Worm (Caenorhabditis elegans) whole organism, L4 larva: ENCODE results near the gene emc-2.

ENCODE experiments used
- F26F4.8 ChIP-seq: fragments of 200-800 bp; sonication (Bioruptor generic); conservative IDR thresholded peaks from 2 replicates; pipeline ENCODE4 v1.3.6; 2022; ENCODE audit warnings: missing genetic modification characterization, missing compliant biosample characterization
- F44E2.7 ChIP-seq: fragments of 200-800 bp; sonication (Bioruptor generic); IDR thresholded peaks from 2 replicates; pipeline ENCODE4 v2.1.2; 2022; ENCODE audit warnings: missing genetic modification characterization, missing compliant biosample characterization
- F49E8.2 ChIP-seq: sonication (generic microtip); optimal IDR thresholded peaks from 2 replicates; lab custom pipeline; 2016; ENCODE audit warnings: missing compliant biosample characterization, mild to moderate bottlenecking, missing genetic modification characterization, borderline replicate concordance
- R02D3.7 ChIP-seq: fragments of 150-350 bp; sonication (generic microtip); optimal IDR thresholded peaks from 3 replicates; lab custom pipeline; 2014; ENCODE audit warnings: missing biosample characterization, missing genetic modification characterization
- Y105C5A.15 ChIP-seq: fragments of 200-800 bp; sonication (Bioruptor generic); IDR thresholded peaks from 2 replicates; pipeline ENCODE4 v1.3.6; 2022; ENCODE audit warnings: missing genetic modification characterization, missing compliant biosample characterization
- Y48G9A.11 ChIP-seq: fragments of 200-800 bp; sonication (Bioruptor generic); IDR thresholded peaks from 2 replicates; pipeline ENCODE4 v1.3.6; 2022; ENCODE audit warnings: missing genetic modification reagents, missing genetic modification characterization, missing compliant biosample characterization
- Y5F2A.4 ChIP-seq: fragments of 200-800 bp; sonication (Bioruptor generic); optimal IDR thresholded peaks from 2 replicates; lab custom pipeline; 2018; ENCODE audit warnings: mild to moderate bottlenecking, missing genetic modification characterization, missing compliant biosample characterization
- ZK337.2 ChIP-seq: fragments of 200-800 bp; sonication (Bioruptor generic); IDR thresholded peaks from 2 replicates; pipeline ENCODE4 v1.3.6; 2022; ENCODE audit warnings: missing genetic modification reagents, missing genetic modification characterization, missing compliant biosample characterization
- aha-1 ChIP-seq: fragments of 150-350 bp; peaks from one replicate; lab custom pipeline; 2014; ENCODE audit warnings: missing biosample characterization, missing genetic modification characterization
- ama-1 ChIP-seq: fragments of 150-350 bp; optimal IDR thresholded peaks from 2 replicates; lab custom pipeline; 2014; ENCODE audit warnings: inconsistent platforms, mixed read lengths
- ceh-20 ChIP-seq: fragments of 200-800 bp; sonication (Bioruptor generic); IDR thresholded peaks from 2 replicates; pipeline ENCODE4 v1.3.6; 2022; ENCODE audit warnings: missing genetic modification reagents, missing genetic modification characterization, missing compliant biosample characterization
- ceh-28 ChIP-seq: fragments of 150-350 bp; optimal IDR thresholded peaks from 2 replicates; lab custom pipeline; 2014; ENCODE audit warnings: missing biosample characterization, missing genetic modification reagents, missing genetic modification characterization
- ceh-44 ChIP-seq: fragments of 200-800 bp; sonication (Bioruptor generic); IDR thresholded peaks from 2 replicates; pipeline ENCODE4 v1.3.6; 2022; ENCODE audit warnings: missing genetic modification reagents, missing genetic modification characterization, missing compliant biosample characterization
- ceh-62 ChIP-seq: sonication (generic microtip); optimal IDR thresholded peaks from 2 replicates; lab custom pipeline; 2017; ENCODE audit warnings: missing biosample characterization, missing genetic modification characterization
- ces-1 ChIP-seq: fragments of 150-350 bp; sonication (generic microtip); optimal IDR thresholded peaks from 4 replicates; lab custom pipeline; 2014; ENCODE audit warnings: missing biosample characterization, missing genetic modification reagents, missing genetic modification characterization
- ctbp-1 ChIP-seq: fragments of 200-800 bp; sonication (Bioruptor generic); IDR thresholded peaks from 2 replicates; pipeline ENCODE4 v1.3.6; 2022; ENCODE audit warnings: missing genetic modification reagents, missing genetic modification characterization, missing compliant biosample characterization
- dmd-6 ChIP-seq: fragments of 200-800 bp; sonication (Bioruptor generic); IDR thresholded peaks from 2 replicates; pipeline ENCODE4 v1.3.6; 2022; ENCODE audit warnings: missing genetic modification reagents, missing genetic modification characterization, missing compliant biosample characterization
- dpl-1 ChIP-seq: fragments of 150-350 bp; optimal IDR thresholded peaks from 2 replicates; lab custom pipeline; 2014; ENCODE audit warnings: missing biosample characterization, missing genetic modification reagents, missing genetic modification characterization
- dve-1 ChIP-seq: sonication (generic microtip); optimal IDR thresholded peaks from 2 replicates; lab custom pipeline; 2017; ENCODE audit warnings: antibody characterized with exemption, mild to moderate bottlenecking, missing genetic modification characterization, missing compliant biosample characterization; ENCODE audit not compliant: insufficient read depth
- egl-43 ChIP-seq: fragments of 200-800 bp; sonication (Bioruptor generic); IDR thresholded peaks from 2 replicates; pipeline ENCODE4 v1.3.6; 2022; ENCODE audit warnings: missing genetic modification reagents, missing genetic modification characterization, missing compliant biosample characterization
- fkh-10 ChIP-seq: fragments of 150-350 bp; optimal IDR thresholded peaks from 2 replicates; lab custom pipeline; 2014; ENCODE audit warnings: missing biosample characterization, missing genetic modification reagents, missing genetic modification characterization
- fos-1 ChIP-seq: fragments of 150-350 bp; optimal IDR thresholded peaks from 2 replicates; lab custom pipeline; 2014; ENCODE audit warnings: missing biosample characterization, missing genetic modification characterization
- hlh-11 ChIP-seq: fragments of 200-800 bp; sonication (Bioruptor generic); optimal IDR thresholded peaks from 2 replicates; lab custom pipeline; 2018; ENCODE audit warnings: mild to moderate bottlenecking, missing genetic modification characterization, missing compliant biosample characterization
- hmg-1.1 ChIP-seq: fragments of 200-800 bp; sonication (Bioruptor generic); IDR thresholded peaks from 2 replicates; pipeline ENCODE4 v1.3.6; 2022; ENCODE audit warnings: missing genetic modification reagents, missing genetic modification characterization, missing compliant biosample characterization
- jun-1 ChIP-seq: fragments of 150-350 bp; optimal IDR thresholded peaks from 2 replicates; lab custom pipeline; 2014; ENCODE audit warnings: missing biosample characterization, missing genetic modification reagents, missing genetic modification characterization
- lim-7 ChIP-seq: fragments of 200-800 bp; sonication (Bioruptor generic); IDR thresholded peaks from 2 replicates; pipeline ENCODE4 v1.3.6; 2022; ENCODE audit warnings: missing genetic modification characterization, missing compliant biosample characterization
- lin-15B ChIP-seq: fragments of 150-350 bp; sonication (generic microtip); optimal IDR thresholded peaks from 3 replicates; lab custom pipeline; 2014; ENCODE audit warnings: missing biosample characterization, missing genetic modification characterization
- lin-38 ChIP-seq: fragments of 200-800 bp; sonication (Bioruptor generic); IDR thresholded peaks from 2 replicates; pipeline ENCODE4 v1.3.6; 2022; ENCODE audit warnings: missing genetic modification reagents, missing genetic modification characterization, missing compliant biosample characterization
- lin-39 ChIP-seq: fragments of 150-350 bp; optimal IDR thresholded peaks from 2 replicates; lab custom pipeline; 2014; ENCODE audit warnings: missing biosample characterization, missing genetic modification reagents, missing genetic modification characterization
- lir-3 ChIP-seq: sonication (generic microtip); optimal IDR thresholded peaks from 2 replicates; lab custom pipeline; 2016; ENCODE audit warnings: mild to moderate bottlenecking, missing genetic modification characterization, missing compliant biosample characterization
- madf-9 ChIP-seq: fragments of 200-800 bp; sonication (Bioruptor generic); conservative IDR thresholded peaks from 2 replicates; pipeline ENCODE4 v1.3.6; 2022; ENCODE audit warnings: missing genetic modification reagents, missing genetic modification characterization, missing compliant biosample characterization
- mdl-1 ChIP-seq, 2 experiments: fragments of 150-350 bp in 1 of 2; sonication (generic microtip) in 1 of 2; optimal IDR thresholded peaks; 2 replicates each; lab custom pipeline; 2014 to 2017; ENCODE audit warnings: missing biosample characterization in 2 of 2, missing genetic modification characterization in 2 of 2
- nhr-10 ChIP-seq: fragments of 150-350 bp; optimal IDR thresholded peaks from 2 replicates; lab custom pipeline; 2014; ENCODE audit warnings: missing biosample characterization, missing genetic modification characterization
- nhr-28 ChIP-seq: fragments of 150-350 bp; optimal IDR thresholded peaks from 2 replicates; lab custom pipeline; 2014; ENCODE audit warnings: missing biosample characterization, missing genetic modification characterization
- nhr-41 ChIP-seq: fragments of 200-800 bp; sonication (Bioruptor generic); IDR thresholded peaks from 2 replicates; pipeline ENCODE4 v1.3.6; 2022; ENCODE audit warnings: missing genetic modification reagents, missing genetic modification characterization, missing compliant biosample characterization
- nhr-77 ChIP-seq: fragments of 150-350 bp; optimal IDR thresholded peaks from 2 replicates; lab custom pipeline; 2014; ENCODE audit warnings: missing biosample characterization, missing genetic modification characterization
- pqm-1 ChIP-seq: sonication (generic microtip); optimal IDR thresholded peaks from 2 replicates; lab custom pipeline; 2017; ENCODE audit warnings: missing biosample characterization, missing genetic modification characterization
- rbr-2 ChIP-seq: sonication (generic microtip); optimal IDR thresholded peaks from 2 replicates; lab custom pipeline; 2016; ENCODE audit warnings: missing genotype, missing genetic modification characterization, missing compliant biosample characterization
- snpc-1.2 ChIP-seq: fragments of 200-800 bp; sonication (Bioruptor generic); IDR thresholded peaks from 2 replicates; pipeline ENCODE4 v1.3.6; 2022; ENCODE audit warnings: missing genetic modification reagents, missing genetic modification characterization, missing compliant biosample characterization
- spr-3 ChIP-seq: fragments of 200-800 bp; sonication (Bioruptor generic); optimal IDR thresholded peaks from 2 replicates; lab custom pipeline; 2018; ENCODE audit warnings: mild to moderate bottlenecking, missing genetic modification characterization, missing compliant biosample characterization
- tag-97 ChIP-seq: fragments of 200-800 bp; sonication (Bioruptor generic); IDR thresholded peaks from 2 replicates; pipeline ENCODE4 v1.3.6; 2022; ENCODE audit warnings: missing genetic modification characterization, missing compliant biosample characterization
- tra-1 ChIP-seq: fragments of 200-800 bp; sonication (Bioruptor generic); IDR thresholded peaks from 2 replicates; pipeline ENCODE4 v1.3.6; 2022; ENCODE audit warnings: missing genetic modification reagents, missing genetic modification characterization, missing compliant biosample characterization
- unc-62 ChIP-seq, 3 experiments: fragments of 150-350 bp in 1 of 3; sonication (generic microtip); optimal IDR thresholded peaks in 2 of 3; peaks in 1 of 3; 1 replicate in 1 of 3; 2 replicates in 2 of 3; lab custom pipeline; 2014 to 2017; ENCODE audit warnings: missing biosample characterization in 3 of 3, missing genetic modification characterization in 3 of 3, missing genetic modification reagents in 3 of 3, missing genotype in 1 of 3
- vab-7 ChIP-seq: fragments of 200-800 bp; sonication (Bioruptor generic); IDR thresholded peaks from 2 replicates; pipeline ENCODE4 v1.3.6; 2022; ENCODE audit warnings: missing genetic modification reagents, missing genetic modification characterization, missing compliant biosample characterization
- zfp-2 ChIP-seq: sonication (generic microtip); optimal IDR thresholded peaks from 2 replicates; lab custom pipeline; 2016; ENCODE audit warnings: mild to moderate bottlenecking, missing genetic modification characterization, missing compliant biosample characterization
- zip-11 ChIP-seq: fragments of 200-800 bp; sonication (Bioruptor generic); IDR thresholded peaks from 2 replicates; pipeline ENCODE4 v1.3.6; 2022; ENCODE audit warnings: missing genetic modification characterization, missing compliant biosample characterization
- zip-2 ChIP-seq: fragments of 150-350 bp; optimal IDR thresholded peaks from 2 replicates; lab custom pipeline; 2014; ENCODE audit warnings: missing biosample characterization, missing genetic modification characterization

The emc-2 gene

DNA sequence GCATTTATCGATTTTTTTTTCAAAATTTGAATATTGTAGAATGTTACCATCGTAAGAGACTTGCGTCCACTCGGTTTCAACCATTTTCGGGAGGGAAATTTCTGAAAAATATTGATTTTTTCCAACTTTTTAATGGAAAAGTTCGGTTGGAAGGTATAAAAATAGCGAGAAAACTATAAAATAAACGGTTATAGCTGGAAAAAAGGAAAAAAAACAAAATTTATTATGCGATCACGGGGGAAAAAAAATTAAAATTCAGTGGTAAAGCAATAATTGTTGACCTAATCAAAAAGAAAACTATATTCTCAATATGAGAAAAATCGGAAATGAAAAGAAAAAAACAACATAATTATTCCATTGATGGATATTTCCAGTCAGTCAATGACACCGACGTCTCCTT is at the start of gene emc-2:
Gene emc-2, minus strand, starts transcription at position 101 of the 400 bp plus-strand sequence.
- TF ChIP-seq lir-3 (tag; lab: Kevin White, UChicago) (no peak), ceh-28 (tag; lab: Kevin White, UChicago) (peak; percentile 9), unc-62 (GFP tag; optimal IDR thresholded peaks at IDR 0.05 in 1 of 2; lab: Kevin White, UChicago) (peak in 1 of 2 experiments; percentile 25), unc-62 (tag; optimal IDR thresholded peaks at IDR 0.05; lab: Kevin White, UChicago) (no peak)

DNA sequence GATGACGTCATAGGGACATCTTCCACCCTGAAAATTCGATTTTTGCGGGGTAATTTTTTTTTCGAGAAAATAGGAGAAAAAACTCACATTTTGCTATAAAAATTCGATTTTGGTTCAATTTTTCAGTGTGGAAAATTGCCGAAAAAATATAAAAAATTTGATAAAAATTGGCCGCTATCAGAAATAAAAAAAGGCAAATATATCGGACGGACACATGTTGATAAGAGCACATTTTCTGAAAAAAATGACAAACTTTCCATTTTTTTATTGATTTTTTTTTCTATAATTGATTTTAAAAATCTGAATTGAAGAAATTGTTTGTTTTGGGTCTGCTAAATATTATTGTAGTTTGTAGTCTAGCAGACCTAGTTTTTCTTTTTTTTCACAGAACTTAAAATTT is 49.5 kb upstream of the emc-2 start, which contains the start of gene C13A10.1:
Gene C13A10.1, minus strand, starts transcription at position 170 of the 400 bp plus-strand sequence.
- TF ChIP-seq zfp-2 (tag; lab: Kevin White, UChicago) (no peak), nhr-28 (peak; percentile 40), ceh-20 (GFP tag; lab: Robert Waterston, UW) (no peak), lin-39 (tag; lab: Kevin White, UChicago) (no peak), lim-7 (GFP tag; lab: Robert Waterston, UW) (no peak), aha-1 (tag; lab: Kevin White, UChicago) (no peak), pqm-1 (peak; percentile 67), tag-97 (GFP tag; lab: Robert Waterston, UW) (no peak), dmd-6 (GFP tag; lab: Robert Waterston, UW) (peak; percentile 19; the same call in 1 of the 2 replicates), vab-7 (GFP tag; lab: Robert Waterston, UW) (no peak), R02D3.7 (tag; lab: Kevin White, UChicago) (no peak), F44E2.7 (GFP tag; lab: Robert Waterston, UW) (no peak)

DNA sequence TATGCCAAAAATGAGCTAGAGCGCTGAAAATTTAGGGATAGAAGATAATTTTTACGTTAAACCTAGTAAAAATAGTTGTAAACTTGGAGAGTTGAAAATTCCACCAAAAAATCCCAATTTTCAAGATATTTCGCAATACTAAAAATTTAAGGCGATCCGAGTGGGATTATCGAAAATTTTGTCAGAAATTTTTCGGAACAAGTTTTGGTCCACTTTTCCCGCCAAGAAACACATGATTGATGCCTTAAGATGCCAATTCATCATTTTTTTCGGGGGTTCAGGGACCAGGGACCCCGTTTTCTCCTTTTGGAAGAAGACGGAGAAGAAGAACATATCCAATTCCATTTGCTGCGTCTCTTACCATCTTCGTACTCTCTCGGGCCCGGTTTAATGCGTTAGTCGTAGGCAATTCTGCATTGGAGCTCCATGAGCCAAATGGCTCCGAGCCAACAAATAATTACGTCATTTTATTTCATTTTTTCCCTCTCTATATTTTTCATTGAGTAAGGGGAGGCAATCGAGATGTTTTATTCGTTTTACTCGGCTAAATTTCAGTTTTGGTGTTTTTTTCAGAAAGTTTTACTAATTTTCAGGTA is 38.7 kb upstream of the emc-2 start:
- no peak for TF ChIP-seq fkh-10 (GFP tag; lab: Kevin White, UChicago)
- TF ChIP-seq madf-9 (GFP tag; lab: Robert Waterston, UW): no peak
- TF ChIP-seq hmg-1.1 (GFP tag; lab: Robert Waterston, UW): no peak
- TF ChIP-seq rbr-2 (tag; lab: Kevin White, UChicago): no peak
- no peak for TF ChIP-seq mdl-1 (tag; optimal IDR thresholded peaks at IDR 0.05; lab: Kevin White, UChicago)
- TF ChIP-seq ceh-62 (tag; lab: Kevin White, UChicago): no peak
- no peak for TF ChIP-seq F49E8.2 (tag; lab: Kevin White, UChicago)
- no peak for TF ChIP-seq F26F4.8 (GFP tag; lab: Robert Waterston, UW)
- TF ChIP-seq ces-1: no peak
- TF ChIP-seq nhr-10 (tag; lab: Kevin White, UChicago): no peak
- TF ChIP-seq spr-3: no peak
- no peak for TF ChIP-seq ama-1 (lab: Kevin White, UChicago)
- TF ChIP-seq nhr-41 (GFP tag; lab: Robert Waterston, UW): no peak
- peak in 1 of 2 experiments; percentile 79 for TF ChIP-seq unc-62 (GFP tag; optimal IDR thresholded peaks at IDR 0.05 in 1 of 2; lab: Kevin White, UChicago)
- TF ChIP-seq unc-62 (tag; optimal IDR thresholded peaks at IDR 0.05; lab: Kevin White, UChicago): no peak
- no peak for TF ChIP-seq Y48G9A.11 (GFP tag; lab: Robert Waterston, UW)
- no peak for TF ChIP-seq tra-1
- TF ChIP-seq jun-1: no peak
- no peak for TF ChIP-seq Y105C5A.15
- TF ChIP-seq ZK337.2 (GFP tag; lab: Robert Waterston, UW): no peak
- TF ChIP-seq lin-15B (tag; lab: Kevin White, UChicago): no peak
- no peak for TF ChIP-seq Y5F2A.4
- TF ChIP-seq snpc-1.2 (GFP tag; lab: Robert Waterston, UW): no peak
- no peak for TF ChIP-seq ceh-44 (GFP tag; lab: Robert Waterston, UW)
- TF ChIP-seq fos-1: no peak
- no peak for TF ChIP-seq dve-1 (tag; lab: Kevin White, UChicago)
- TF ChIP-seq lim-7 (GFP tag; lab: Robert Waterston, UW): no peak
- no peak for TF ChIP-seq F44E2.7 (GFP tag; lab: Robert Waterston, UW)
- TF ChIP-seq zip-2 (tag; lab: Kevin White, UChicago): no peak
- peak; percentile 12 for TF ChIP-seq aha-1 (tag; lab: Kevin White, UChicago)
- no peak for TF ChIP-seq nhr-77 (tag; lab: Kevin White, UChicago)
- TF ChIP-seq egl-43: no peak
- no peak for TF ChIP-seq lin-38 (GFP tag; lab: Robert Waterston, UW)
- peak; percentile 10 for TF ChIP-seq dpl-1
- no peak for TF ChIP-seq ctbp-1
- no peak for TF ChIP-seq hlh-11
- no peak for TF ChIP-seq zip-11 (GFP tag; lab: Robert Waterston, UW)
